Worm (Caenorhabditis elegans): ENCODE results near the gene txdc-12.2.

DNA sequence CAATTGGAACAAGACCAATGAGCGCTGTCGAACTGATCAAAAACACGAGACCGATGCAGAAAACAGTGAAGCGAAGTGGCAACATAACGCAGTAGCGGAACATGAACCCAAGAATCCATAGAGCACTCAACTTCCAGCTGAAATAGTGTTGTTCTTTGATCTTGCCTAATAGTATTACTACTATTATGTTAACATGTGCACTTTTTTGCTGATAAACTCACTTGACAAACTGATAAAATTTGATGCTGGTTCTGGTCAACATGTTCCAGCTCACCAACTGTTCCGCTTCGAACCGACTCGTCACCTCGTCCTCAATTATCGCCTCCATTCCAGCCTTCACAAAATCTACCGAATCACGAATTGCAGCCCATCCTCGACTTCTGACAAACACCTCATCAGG, 6.0 kb upstream of the txdc-12.2 start:
- TF ChIP-seq M03D4.4 (tag; optimal IDR thresholded peaks at IDR 0.05) (no peak), snpc-4 (tag; optimal IDR thresholded peaks at IDR 0.05) (no peak), elt-3 (tag; optimal IDR thresholded peaks at IDR 0.05) (no peak), nhr-237 (tag; optimal IDR thresholded peaks at IDR 0.05) (no peak), ceh-43 (GFP tag; optimal IDR thresholded peaks at IDR 0.05) (no peak), sptf-1 (tag; optimal IDR thresholded peaks at IDR 0.05) (no peak), blmp-1 (tag; optimal IDR thresholded peaks at IDR 0.05) (no peak), unc-62 (GFP tag; optimal IDR thresholded peaks at IDR 0.05) (no peak), lsy-2 (tag; optimal IDR thresholded peaks at IDR 0.05) (no peak), ztf-11 (tag; optimal IDR thresholded peaks at IDR 0.05) (no peak), nhr-12 (tag; optimal IDR thresholded peaks at IDR 0.05) (no peak)

Data from whole organism, mixed stage, embryonic.